Fruit fly (Drosophila melanogaster) ovary, adult (tissue): Measurements from ENCODE around the gene Ir67a.

Experiments
- CG17801 ChIP-seq: fragments of 200-800 bp; optimal IDR thresholded peaks from 2 replicates; lab custom pipeline; 2019; ENCODE audit warnings: missing biosample characterization, mild to moderate bottlenecking, missing genetic modification characterization, moderate library complexity; ENCODE audit not compliant: partially characterized antibody

Gene Ir67a

dm6 chr3L:9528835-9529234 is 15.0 kb downstream of the Ir67a start, which contains the start of gene Or67a:
Gene Or67a, plus strand, starts transcription at chr3L:9529067.
- TF ChIP-seq CG17801 (GFP tag; lab: Kevin White, UChicago), result no peak

- TF ChIP-seq CG17801 (GFP tag; lab: Kevin White, UChicago), result no peak
These were observed 18.4 kb downstream of the Ir67a start, which contains the start of gene CG33700 for dm6 chr3L:9525444-9525843. Gene CG33700, minus strand, starts transcription at chr3L:9525544.

- no peak for TF ChIP-seq CG17801 (GFP tag; lab: Kevin White, UChicago)
These were observed 30.5 kb downstream of the Ir67a start, which contains the start of gene CG33702 for dm6 chr3L:9513309-9513708. Gene CG33702, minus strand, starts transcription at chr3L:9513409.

dm6 chr3L:9512560-9512959 is 31.2 kb downstream of the Ir67a start, which contains the start of gene CG33703:
Gene CG33703, minus strand, starts transcription at chr3L:9512660.
- TF ChIP-seq CG17801 (GFP tag; lab: Kevin White, UChicago), result no peak

- TF ChIP-seq CG17801 (GFP tag; lab: Kevin White, UChicago), result peak; percentile 77
These were observed 32.2 kb downstream of the Ir67a start, which contains the start of gene RpS9 for dm6 chr3L:9511287-9512256. Gene RpS9, minus strand, starts transcription at chr3L:9511531.

DNA sequence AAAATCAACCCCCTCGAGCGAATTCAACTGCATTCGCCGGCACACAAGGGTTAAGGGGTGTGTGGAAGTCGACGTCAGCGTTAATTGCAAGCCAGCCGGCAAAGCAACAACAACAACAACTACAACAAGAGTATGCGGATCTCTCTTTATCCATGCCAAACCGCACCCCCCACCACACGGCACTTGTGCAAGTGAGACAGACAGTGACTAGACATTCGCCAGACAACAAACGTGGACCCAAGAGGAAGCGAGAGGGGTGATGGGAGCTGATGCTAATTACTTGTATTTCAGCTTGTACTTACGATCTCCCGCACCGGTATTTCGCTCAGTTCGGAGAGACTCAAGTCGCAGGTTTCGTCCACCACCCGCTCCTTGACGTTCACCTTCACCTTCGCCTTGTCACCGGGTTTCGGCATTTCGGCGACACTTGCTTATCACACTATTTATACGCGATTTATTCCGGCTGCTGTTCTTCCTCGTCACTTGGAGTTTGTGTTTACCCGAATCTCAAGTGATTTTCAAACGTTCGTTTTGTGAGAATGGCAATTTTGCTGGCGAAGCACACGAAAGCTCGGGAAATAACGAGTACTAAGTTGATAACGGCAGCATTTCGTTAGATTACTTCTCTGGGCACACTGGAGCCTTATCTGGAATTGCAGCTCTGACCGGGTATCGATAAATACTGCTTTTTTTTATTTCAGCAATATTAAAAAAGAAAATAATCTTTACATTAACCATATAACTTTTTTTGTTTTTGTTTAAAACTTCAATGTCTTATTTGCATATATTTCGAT is 34.6 kb downstream of the Ir67a start, which contains the start of gene CG3408:
CG3408 (minus strand) TSS at position 547 of the 794 bp plus-strand sequence.
- peak; percentile 44 for TF ChIP-seq CG17801 (GFP tag; lab: Kevin White, UChicago)

- TF ChIP-seq CG17801 (GFP tag; lab: Kevin White, UChicago), result no peak
These were observed 35.2 kb downstream of the Ir67a start for dm6 chr3L:9508653-9509036.

DNA sequence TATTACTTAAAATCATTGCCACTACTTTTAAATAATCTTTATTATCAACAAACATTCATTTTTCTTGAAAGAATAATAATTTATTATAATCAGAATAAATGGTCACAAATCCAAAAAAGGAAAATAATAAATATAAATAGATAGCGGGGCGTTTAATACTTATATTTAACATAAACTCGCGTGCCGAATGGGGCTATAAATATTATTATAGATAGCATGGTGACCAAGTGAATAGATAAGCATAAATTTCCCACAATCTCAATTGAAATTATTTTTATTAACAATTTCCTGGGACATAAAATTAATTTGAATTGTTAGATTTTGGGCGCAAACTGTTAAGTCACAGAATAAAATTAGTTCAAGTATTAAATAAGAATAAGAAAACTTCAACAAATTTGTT is 37.4 kb downstream of the Ir67a start:
- TF ChIP-seq CG17801 (GFP tag; lab: Kevin White, UChicago), result no peak

DNA sequence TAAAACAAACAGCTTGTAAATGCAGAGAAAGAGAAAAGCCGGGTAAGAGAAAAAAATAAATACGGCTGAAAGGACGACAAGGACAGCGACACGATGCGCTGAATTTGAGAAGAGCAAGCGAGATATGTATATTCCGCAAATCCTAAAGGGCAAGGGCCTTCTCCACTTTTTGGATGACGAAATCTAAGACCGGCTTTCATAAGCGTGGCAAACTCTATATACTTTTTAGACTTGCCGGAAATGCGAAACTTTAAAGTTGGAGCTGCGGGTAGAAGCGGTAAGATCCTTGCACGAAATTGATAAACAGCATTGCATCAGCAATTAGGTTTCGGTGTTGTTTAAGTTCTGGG is 38.1 kb downstream of the Ir67a start:
- TF ChIP-seq CG17801 (GFP tag; lab: Kevin White, UChicago), result no peak

- TF ChIP-seq CG17801 (GFP tag; lab: Kevin White, UChicago), result no peak
These were observed 38.6 kb downstream of the Ir67a start, which contains the start of gene path for dm6 chr3L:9505007-9505712. Gene path, minus strand, starts transcription at chr3L:9505328.

DNA sequence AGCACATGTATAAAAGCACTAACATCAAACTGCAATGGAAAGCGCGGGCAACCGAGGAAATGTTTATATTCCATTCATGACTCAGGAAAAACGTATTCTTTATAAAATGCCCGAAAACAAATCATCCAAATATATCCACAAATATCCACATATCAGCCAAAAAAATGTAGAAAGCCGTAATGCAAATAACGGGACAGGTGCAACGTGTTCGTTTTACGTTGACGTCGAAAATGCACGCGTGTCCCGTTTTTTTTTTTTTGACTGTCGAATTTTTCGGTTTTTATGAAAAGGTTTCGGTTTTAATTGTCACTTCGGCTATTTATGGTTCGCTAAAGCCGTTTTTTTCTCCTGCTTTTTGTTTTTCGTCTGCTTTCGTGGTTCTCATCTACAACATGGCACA is 39.3 kb downstream of the Ir67a start:
- no peak for TF ChIP-seq CG17801 (GFP tag; lab: Kevin White, UChicago)

DNA sequence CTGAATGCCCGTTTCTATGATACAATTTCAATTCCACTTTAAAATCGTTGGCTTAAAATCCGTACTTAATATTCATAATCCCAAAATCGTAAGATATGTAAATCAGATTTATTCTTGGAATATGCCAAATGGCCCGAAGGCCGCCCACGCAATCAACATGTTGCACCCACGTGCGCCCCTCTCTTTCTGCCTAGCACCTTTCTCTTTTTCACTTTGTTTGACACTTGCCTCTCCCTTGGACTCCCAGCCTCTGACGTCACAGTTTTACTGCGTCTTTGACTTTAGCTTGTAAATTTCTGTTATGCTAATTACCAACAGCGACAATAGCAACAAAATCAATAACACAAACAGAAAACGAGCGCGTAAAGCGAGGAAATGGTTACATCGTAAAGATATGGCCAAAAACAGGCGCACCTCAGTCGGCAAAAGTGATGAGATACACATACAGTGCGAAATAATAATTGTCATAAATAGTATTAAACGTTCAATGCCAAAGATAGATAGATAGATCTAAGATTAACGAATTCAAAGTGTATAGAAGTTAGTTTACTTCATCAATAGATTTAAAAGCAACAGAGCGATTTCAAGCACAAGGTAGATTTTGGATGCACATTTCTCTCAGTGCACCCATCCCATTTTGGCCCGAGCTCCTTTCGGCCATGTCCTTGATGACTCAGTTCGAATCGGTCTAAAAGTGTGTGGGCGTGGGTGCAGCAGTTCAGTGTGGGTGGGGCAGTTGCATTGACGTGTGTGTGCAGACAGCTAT is 40.1 kb downstream of the Ir67a start:
- TF ChIP-seq CG17801 (GFP tag; lab: Kevin White, UChicago), result no peak

- no peak for TF ChIP-seq CG17801 (GFP tag; lab: Kevin White, UChicago)
These were observed 40.9 kb downstream of the Ir67a start for dm6 chr3L:9502856-9503255.

dm6 chr3L:9502294-9502693 is 41.5 kb downstream of the Ir67a start:
- no peak for TF ChIP-seq CG17801 (GFP tag; lab: Kevin White, UChicago)
